Worm (Caenorhabditis elegans) whole organism, L4 larva: ENCODE data around the gene E02C12.10.
A peak's percentile ranks its signal among the peaks of the same experiment; 100 is the strongest.

ENCODE experiments used
- D1046.2 ChIP-seq: fragments of 200-800 bp; sonication (Bioruptor generic); IDR thresholded peaks from 2 replicates; pipeline ENCODE4 v1.3.6; 2022; ENCODE audit warnings: missing genetic modification characterization, missing compliant biosample characterization
- F44E2.7 ChIP-seq: fragments of 200-800 bp; sonication (Bioruptor generic); IDR thresholded peaks from 2 replicates; pipeline ENCODE4 v2.1.2; 2022; ENCODE audit warnings: missing genetic modification characterization, missing compliant biosample characterization
- R02D3.7 ChIP-seq: fragments of 150-350 bp; sonication (generic microtip); optimal IDR thresholded peaks from 3 replicates; lab custom pipeline; 2014; ENCODE audit warnings: missing biosample characterization, missing genetic modification characterization
- T20F7.1 ChIP-seq: fragments of 200-800 bp; sonication (Bioruptor generic); optimal IDR thresholded peaks from 2 replicates; lab custom pipeline; 2018; ENCODE audit warnings: mild to moderate bottlenecking, missing genetic modification characterization, missing compliant biosample characterization
- T26A8.4 ChIP-seq: fragments of 200-800 bp; sonication (Bioruptor generic); IDR thresholded peaks from 2 replicates; pipeline ENCODE4 v1.3.6; 2022; ENCODE audit warnings: missing genetic modification characterization, missing compliant biosample characterization
- Y48G9A.11 ChIP-seq: fragments of 200-800 bp; sonication (Bioruptor generic); IDR thresholded peaks from 2 replicates; pipeline ENCODE4 v1.3.6; 2022; ENCODE audit warnings: missing genetic modification reagents, missing genetic modification characterization, missing compliant biosample characterization
- ZK337.2 ChIP-seq: fragments of 200-800 bp; sonication (Bioruptor generic); IDR thresholded peaks from 2 replicates; pipeline ENCODE4 v1.3.6; 2022; ENCODE audit warnings: missing genetic modification reagents, missing genetic modification characterization, missing compliant biosample characterization
- ZK546.5 ChIP-seq, 2 experiments: sonication (generic microtip); optimal IDR thresholded peaks; 2 replicates each; lab custom pipeline; 2017; ENCODE audit warnings: missing biosample characterization in 2 of 2, missing genetic modification characterization in 2 of 2
- aha-1 ChIP-seq: fragments of 150-350 bp; peaks from one replicate; lab custom pipeline; 2014; ENCODE audit warnings: missing biosample characterization, missing genetic modification characterization
- ceh-20 ChIP-seq: fragments of 200-800 bp; sonication (Bioruptor generic); IDR thresholded peaks from 2 replicates; pipeline ENCODE4 v1.3.6; 2022; ENCODE audit warnings: missing genetic modification reagents, missing genetic modification characterization, missing compliant biosample characterization
- ceh-28 ChIP-seq: fragments of 150-350 bp; optimal IDR thresholded peaks from 2 replicates; lab custom pipeline; 2014; ENCODE audit warnings: missing biosample characterization, missing genetic modification reagents, missing genetic modification characterization
- ceh-44 ChIP-seq: fragments of 200-800 bp; sonication (Bioruptor generic); IDR thresholded peaks from 2 replicates; pipeline ENCODE4 v1.3.6; 2022; ENCODE audit warnings: missing genetic modification reagents, missing genetic modification characterization, missing compliant biosample characterization
- ces-1 ChIP-seq: fragments of 150-350 bp; sonication (generic microtip); optimal IDR thresholded peaks from 4 replicates; lab custom pipeline; 2014; ENCODE audit warnings: missing biosample characterization, missing genetic modification reagents, missing genetic modification characterization
- ctbp-1 ChIP-seq: fragments of 200-800 bp; sonication (Bioruptor generic); IDR thresholded peaks from 2 replicates; pipeline ENCODE4 v1.3.6; 2022; ENCODE audit warnings: missing genetic modification reagents, missing genetic modification characterization, missing compliant biosample characterization
- daf-16 ChIP-seq, 3 experiments: sonication (generic microtip); optimal IDR thresholded peaks; 2 replicates each; lab custom pipeline; 2016 to 2017; ENCODE audit warnings: missing genetic modification characterization in 3 of 3, missing genetic modification reagents in 3 of 3, mild to moderate bottlenecking in 2 of 3, missing compliant biosample characterization in 2 of 3, missing biosample characterization in 1 of 3, moderate library complexity in 1 of 3
- dmd-9 ChIP-seq: fragments of 200-800 bp; sonication (Bioruptor generic); IDR thresholded peaks from 2 replicates; pipeline ENCODE4 v1.3.6; 2022; ENCODE audit warnings: missing genetic modification reagents, missing genetic modification characterization, missing compliant biosample characterization
- dpl-1 ChIP-seq: fragments of 150-350 bp; optimal IDR thresholded peaks from 2 replicates; lab custom pipeline; 2014; ENCODE audit warnings: missing biosample characterization, missing genetic modification reagents, missing genetic modification characterization
- dve-1 ChIP-seq: sonication (generic microtip); optimal IDR thresholded peaks from 2 replicates; lab custom pipeline; 2017; ENCODE audit warnings: antibody characterized with exemption, mild to moderate bottlenecking, missing genetic modification characterization, missing compliant biosample characterization; ENCODE audit not compliant: insufficient read depth
- egl-27 ChIP-seq: sonication (generic microtip); optimal IDR thresholded peaks from 3 replicates; lab custom pipeline; 2017; ENCODE audit warnings: missing biosample characterization, missing genetic modification reagents, missing genetic modification characterization
- hlh-30 ChIP-seq: sonication (generic microtip); optimal IDR thresholded peaks from 2 replicates; lab custom pipeline; 2017; ENCODE audit warnings: antibody characterized with exemption, mild to moderate bottlenecking, missing genetic modification characterization, missing compliant biosample characterization; ENCODE audit not compliant: insufficient read depth
- hmg-1.1 ChIP-seq: fragments of 200-800 bp; sonication (Bioruptor generic); IDR thresholded peaks from 2 replicates; pipeline ENCODE4 v1.3.6; 2022; ENCODE audit warnings: missing genetic modification reagents, missing genetic modification characterization, missing compliant biosample characterization
- lin-15B ChIP-seq: fragments of 150-350 bp; sonication (generic microtip); optimal IDR thresholded peaks from 3 replicates; lab custom pipeline; 2014; ENCODE audit warnings: missing biosample characterization, missing genetic modification characterization
- lin-29 ChIP-seq: fragments of 200-800 bp; sonication (Bioruptor generic); IDR thresholded peaks from 2 replicates; pipeline ENCODE4 v1.3.6; 2022; ENCODE audit warnings: missing genetic modification reagents, missing genetic modification characterization, missing compliant biosample characterization
- lsy-2 ChIP-seq, 2 experiments: fragments of 150-350 bp in 1 of 2; sonication (generic microtip) in 1 of 2; optimal IDR thresholded peaks; 2 replicates each; lab custom pipeline; 2014 to 2017; ENCODE audit warnings: missing biosample characterization in 2 of 2, missing genetic modification characterization in 2 of 2
- nhr-111 ChIP-seq: fragments of 200-800 bp; sonication (Bioruptor generic); optimal IDR thresholded peaks from 2 replicates; lab custom pipeline; 2018; ENCODE audit warnings: mild to moderate bottlenecking, missing genetic modification characterization, missing compliant biosample characterization
- nhr-28 ChIP-seq: fragments of 150-350 bp; optimal IDR thresholded peaks from 2 replicates; lab custom pipeline; 2014; ENCODE audit warnings: missing biosample characterization, missing genetic modification characterization
- nhr-42 ChIP-seq: fragments of 200-800 bp; sonication (Bioruptor generic); IDR thresholded peaks from 2 replicates; pipeline ENCODE4 v1.3.6; 2022; ENCODE audit warnings: missing genetic modification characterization, missing compliant biosample characterization
- nhr-6 ChIP-seq: fragments of 150-350 bp; optimal IDR thresholded peaks from 2 replicates; lab custom pipeline; 2014; ENCODE audit warnings: missing biosample characterization, missing genetic modification characterization
- nhr-76 ChIP-seq: fragments of 150-350 bp; optimal IDR thresholded peaks from 2 replicates; lab custom pipeline; 2014; ENCODE audit warnings: missing biosample characterization, missing genetic modification characterization
- rbr-2 ChIP-seq: sonication (generic microtip); optimal IDR thresholded peaks from 2 replicates; lab custom pipeline; 2016; ENCODE audit warnings: missing genotype, missing genetic modification characterization, missing compliant biosample characterization
- set-16 ChIP-seq: fragments of 200-800 bp; sonication (Bioruptor generic); IDR thresholded peaks from 2 replicates; pipeline ENCODE4 v1.3.6; 2022; ENCODE audit warnings: missing genetic modification reagents, missing genetic modification characterization, missing compliant biosample characterization
- snpc-1.2 ChIP-seq: fragments of 200-800 bp; sonication (Bioruptor generic); IDR thresholded peaks from 2 replicates; pipeline ENCODE4 v1.3.6; 2022; ENCODE audit warnings: missing genetic modification reagents, missing genetic modification characterization, missing compliant biosample characterization
- spr-3 ChIP-seq: fragments of 200-800 bp; sonication (Bioruptor generic); optimal IDR thresholded peaks from 2 replicates; lab custom pipeline; 2018; ENCODE audit warnings: mild to moderate bottlenecking, missing genetic modification characterization, missing compliant biosample characterization
- zag-1 ChIP-seq: fragments of 150-350 bp; optimal IDR thresholded peaks from 2 replicates; lab custom pipeline; 2014; ENCODE audit warnings: missing biosample characterization, missing genetic modification characterization
- zip-11 ChIP-seq: fragments of 200-800 bp; sonication (Bioruptor generic); IDR thresholded peaks from 2 replicates; pipeline ENCODE4 v1.3.6; 2022; ENCODE audit warnings: missing genetic modification characterization, missing compliant biosample characterization
- zip-2 ChIP-seq: fragments of 150-350 bp; optimal IDR thresholded peaks from 2 replicates; lab custom pipeline; 2014; ENCODE audit warnings: missing biosample characterization, missing genetic modification characterization

The E02C12.10 gene

DNA sequence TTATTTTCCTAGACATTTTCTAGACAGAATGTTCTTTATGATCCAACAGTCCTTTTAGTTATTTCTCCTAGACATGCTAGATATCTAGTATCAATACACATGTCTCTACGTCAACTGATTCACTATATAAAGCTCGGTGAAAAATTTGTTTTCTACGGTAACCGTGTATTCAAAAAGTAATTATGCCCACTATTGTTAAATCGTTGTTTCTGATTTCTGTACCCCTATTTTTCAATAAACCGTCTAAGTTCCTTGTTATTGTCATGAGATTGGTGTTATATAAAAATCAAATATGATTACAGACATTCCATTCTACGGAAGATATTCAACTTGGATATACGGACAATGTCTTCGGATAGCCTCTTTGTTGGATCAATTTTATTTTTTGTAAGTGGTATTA is 25.3 kb downstream of the E02C12.10 start, which contains the start of gene srx-46:
Gene srx-46, plus strand, starts transcription at position 301 of the 400 bp plus-strand sequence.
- no peak for TF ChIP-seq nhr-42 (GFP tag; lab: Robert Waterston, UW)

DNA sequence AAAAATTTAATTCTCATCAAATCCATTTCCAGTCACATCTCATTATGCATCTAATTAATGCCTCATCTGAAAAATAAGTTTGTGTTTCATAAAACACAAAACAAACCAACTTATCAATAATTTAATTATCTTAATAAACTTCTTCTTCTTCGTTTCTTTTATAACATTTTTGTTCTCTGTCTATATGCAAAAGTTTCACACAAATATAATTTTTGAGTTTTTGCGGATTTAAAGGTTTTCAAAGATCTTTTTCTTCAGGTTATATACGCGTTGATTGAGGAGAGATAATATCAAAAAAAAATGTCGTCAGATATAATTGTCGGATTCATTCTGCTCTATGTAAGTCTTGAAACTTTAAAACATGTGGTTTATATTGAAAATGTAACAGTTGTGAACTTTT is 28.5 kb downstream of the E02C12.10 start, which contains the start of gene srx-47:
Gene srx-47, plus strand, starts transcription at position 301 of the 400 bp plus-strand sequence.
- TF ChIP-seq nhr-76 (tag; lab: Kevin White, UChicago) (no peak), F44E2.7 (GFP tag; lab: Robert Waterston, UW) (no peak), lsy-2 (tag; optimal IDR thresholded peaks at IDR 0.05; lab: Kevin White, UChicago) (no peak), ctbp-1 (GFP tag; lab: Robert Waterston, UW) (no peak), ZK546.5 (tag; optimal IDR thresholded peaks at IDR 0.05; lab: Kevin White, UChicago) (no peak), zip-2 (tag; lab: Kevin White, UChicago) (no peak), hmg-1.1 (no peak), ces-1 (GFP tag; lab: Kevin White, UChicago) (no peak), ZK337.2 (GFP tag; lab: Robert Waterston, UW) (no peak), spr-3 (GFP tag; lab: Kevin White, UChicago) (no peak), lin-15B (tag; lab: Kevin White, UChicago) (no peak), dmd-9 (no peak), zip-11 (no peak), set-16 (no peak), D1046.2 (no peak), zag-1 (tag; lab: Kevin White, UChicago) (no peak), dpl-1 (no peak), ceh-20 (no peak), nhr-111 (GFP tag; lab: Kevin White, UChicago) (no peak), ceh-44 (no peak)

DNA sequence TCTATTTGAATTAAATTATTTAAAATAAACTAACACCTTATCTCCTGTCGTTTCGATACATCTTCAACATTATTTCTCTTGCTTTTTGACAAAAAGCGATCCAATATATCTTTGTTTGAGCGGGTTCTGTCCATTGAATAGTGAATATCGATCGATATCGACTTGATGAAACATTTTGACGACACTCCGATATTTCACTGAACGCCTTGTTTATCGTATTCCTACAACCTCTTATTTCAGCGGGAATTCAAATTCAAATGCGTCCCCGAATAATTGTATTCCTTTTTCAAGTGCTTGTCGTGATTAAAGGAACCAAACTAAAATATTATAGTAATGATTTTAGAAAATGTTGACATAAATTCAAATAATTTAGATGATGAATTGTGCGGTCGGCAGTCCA is 31.4 kb downstream of the E02C12.10 start, which contains the start of the genes K07B1.7 and try-5:
Gene K07B1.7, minus strand, starts transcription at position 159 of the 400 bp plus-strand sequence.
Gene try-5, plus strand, starts transcription at position 241 of the 400 bp plus-strand sequence.
- TF ChIP-seq dve-1 (tag; lab: Kevin White, UChicago) (peak; percentile 30), snpc-1.2 (no peak), zip-2 (tag; lab: Kevin White, UChicago) (no peak), daf-16 (GFP tag; optimal IDR thresholded peaks at IDR 0.05; lab: Kevin White, UChicago) (no peak), daf-16 (tag; optimal IDR thresholded peaks at IDR 0.05; lab: Kevin White, UChicago) (peak; percentile 37), aha-1 (tag; lab: Kevin White, UChicago) (peak; percentile 10), ceh-28 (peak; percentile 69), Y48G9A.11 (GFP tag; lab: Robert Waterston, UW) (peak; percentile 93), hmg-1.1 (0 out of 2 replicates have a peak, but pooled peaks have one; percentile 21), lin-29 (GFP tag; lab: Robert Waterston, UW) (no peak), R02D3.7 (tag; lab: Kevin White, UChicago) (peak; percentile 83), T20F7.1 (GFP tag; lab: Kevin White, UChicago) (peak; percentile 97), nhr-6 (tag; lab: Kevin White, UChicago) (peak; percentile 27), T26A8.4 (GFP tag; lab: Robert Waterston, UW) (no peak), rbr-2 (tag; lab: Kevin White, UChicago) (peak; percentile 23), egl-27 (tag; lab: Kevin White, UChicago) (no peak), hlh-30 (tag; lab: Kevin White, UChicago) (peak; percentile 60), dpl-1 (peak; percentile 95), nhr-28 (tag; lab: Kevin White, UChicago) (peak; percentile 29)
